Fruit fly (Drosophila melanogaster): ENCODE measurements around the gene CG14551.
A peak's percentile ranks its signal among the peaks of the same experiment; 100 is the strongest.

The CG14551 gene

dm6 chr3R:26041417-26042101 is 21.3 kb downstream of the CG14551 start, which contains the start of gene gro (continued):
- peak; percentile 72 for TF ChIP-seq CG16863 (GFP tag; optimal IDR thresholded peaks at IDR 0.05)
- no peak for TF ChIP-seq C15 (GFP tag; IDR thresholded peaks at IDR 0.05)
- peak; percentile 53 for TF ChIP-seq al (GFP tag; IDR thresholded peaks at IDR 0.05)
- peak; percentile 30 for TF ChIP-seq CG10147 (GFP tag; optimal IDR thresholded peaks at IDR 0.05)
- TF ChIP-seq ssp (GFP tag; IDR thresholded peaks at IDR 0.05), result peak; percentile 45
- peak; percentile 86 for TF ChIP-seq ci (GFP tag; IDR thresholded peaks at IDR 0.05)
- peak; percentile 68 for TF ChIP-seq HmgD (GFP tag; optimal IDR thresholded peaks at IDR 0.05)
- TF ChIP-seq CG18262 (tag; optimal IDR thresholded peaks at IDR 0.05), result peak; percentile 51
- no peak for TF ChIP-seq CG11696 (GFP tag; IDR thresholded peaks at IDR 0.05)
- TF ChIP-seq gcm2 (GFP tag; optimal IDR thresholded peaks at IDR 0.05), result no peak
- TF ChIP-seq ara (GFP tag; IDR thresholded peaks at IDR 0.05), result peak; percentile 26; the same call in 1 of the 2 replicates
- peak; percentile 42 for TF ChIP-seq Abd-B (GFP tag; optimal IDR thresholded peaks at IDR 0.05)
- TF ChIP-seq Hmr (GFP tag; optimal IDR thresholded peaks at IDR 0.05), result peak; percentile 82
- 0 out of 2 replicates have a peak, but pooled peaks have one; percentile 22 for TF ChIP-seq klu (GFP tag; IDR thresholded peaks at IDR 0.05)
- peak; percentile 83 for TF ChIP-seq Mad (GFP tag; optimal IDR thresholded peaks at IDR 0.05)
- TF ChIP-seq CG3281 (GFP tag; optimal IDR thresholded peaks at IDR 0.05), result peak; percentile 56
- TF ChIP-seq Gsc (GFP tag; IDR thresholded peaks at IDR 0.05), result no peak
- TF ChIP-seq bbx (GFP tag; IDR thresholded peaks at IDR 0.05; ENCODE audit: partially characterized antibody), result peak; percentile 85
- TF ChIP-seq CG3407 (GFP tag; optimal IDR thresholded peaks at IDR 0.05), result peak; percentile 50
- TF ChIP-seq HLHmδ (GFP tag; optimal IDR thresholded peaks at IDR 0.05), result peak; percentile 89
- TF ChIP-seq CG32772 (GFP tag; IDR thresholded peaks at IDR 0.05), result peak; percentile 44; the same call in 1 of the 2 replicates
- peak; percentile 76 for TF ChIP-seq knrl (GFP tag; IDR thresholded peaks at IDR 0.05; ENCODE audit: partially characterized antibody)
- no peak for TF ChIP-seq seq (GFP tag; IDR thresholded peaks at IDR 0.05)
- peak; percentile 84 for TF ChIP-seq dysf (GFP tag; IDR thresholded peaks at IDR 0.05)
- peak; percentile 63 for TF ChIP-seq Ssrp (tag; optimal IDR thresholded peaks at IDR 0.05)
- TF ChIP-seq GATAe (GFP tag; conservative IDR thresholded peaks at IDR 0.05), result no peak
- peak; percentile 49 for TF ChIP-seq Fer1 (GFP tag; optimal IDR thresholded peaks at IDR 0.05)
- 0 out of 2 replicates have a peak, but pooled peaks have one; percentile 52 for TF ChIP-seq Rx (GFP tag; IDR thresholded peaks at IDR 0.05)
- peak; percentile 23 for TF ChIP-seq CG3838 (GFP tag; optimal IDR thresholded peaks at IDR 0.05)
- TF ChIP-seq Ets65A (GFP tag), result peak; percentile 97
- 0 out of 2 replicates have a peak, but pooled peaks have one; percentile 50 for TF ChIP-seq Taf1 (GFP tag; IDR thresholded peaks at IDR 0.05)
- TF ChIP-seq Dll (GFP tag; IDR thresholded peaks at IDR 0.05; ENCODE audit: partially characterized antibody), result peak; percentile 76
- TF ChIP-seq CG1024 (GFP tag; IDR thresholded peaks at IDR 0.05), result peak; percentile 67
- no peak for TF ChIP-seq sc (optimal IDR thresholded peaks at IDR 0.05)
- TF ChIP-seq sc (GFP tag; optimal IDR thresholded peaks at IDR 0.05), result no peak
- peak; percentile 75; the same call in 1 of the 2 replicates for TF ChIP-seq CG16779 (GFP tag; IDR thresholded peaks at IDR 0.05)
- peak; percentile 65 for TF ChIP-seq tgo (GFP tag; IDR thresholded peaks at IDR 0.05)
- TF ChIP-seq fu2 (GFP tag; optimal IDR thresholded peaks at IDR 0.05), result peak; percentile 75
- peak; percentile 64 for TF ChIP-seq shn (GFP tag; optimal IDR thresholded peaks at IDR 0.05)
- peak; percentile 21 for TF ChIP-seq PHDP (tag; optimal IDR thresholded peaks at IDR 0.05)
- TF ChIP-seq zf30C (GFP tag; optimal IDR thresholded peaks at IDR 0.05), result peak; percentile 99
- no peak for TF ChIP-seq org-1 (GFP tag; optimal IDR thresholded peaks at IDR 0.05)
- peak; percentile 49 for TF ChIP-seq CG13123 (GFP tag; optimal IDR thresholded peaks at IDR 0.05)
- no peak for TF ChIP-seq CG4707 (GFP tag; optimal IDR thresholded peaks at IDR 0.05)
- no peak for TF ChIP-seq gce (GFP tag; IDR thresholded peaks at IDR 0.05)
- peak; percentile 78 for TF ChIP-seq CG16813 (GFP tag; IDR thresholded peaks at IDR 0.05; ENCODE audit: partially characterized antibody)
- TF ChIP-seq CG8388 (GFP tag; optimal IDR thresholded peaks at IDR 0.05), result peak; percentile 61
- TF ChIP-seq otp (GFP tag; IDR thresholded peaks at IDR 0.05), result peak; percentile 59; the same call in 1 of the 3 replicates
- TF ChIP-seq CG10366 (GFP tag; IDR thresholded peaks at IDR 0.05), result peak; percentile 62
- TF ChIP-seq CG7987 (GFP tag; optimal IDR thresholded peaks at IDR 0.05), result peak; percentile 82

Data from whole organism, embryonic.